Worm (Caenorhabditis elegans) whole organism, young adult: Measurements from ENCODE around the gene F32B6.4.

ENCODE experiments used
- B0019.2 ChIP-seq: fragments of 200-800 bp; sonication (Bioruptor generic); conservative IDR thresholded peaks from 2 replicates; pipeline ENCODE4 v1.3.6; 2022; ENCODE audit warnings: missing genetic modification reagents, missing genetic modification characterization, missing compliant biosample characterization
- B0336.3 ChIP-seq: fragments of 200-800 bp; sonication (Bioruptor generic); IDR thresholded peaks from 2 replicates; pipeline ENCODE4 v1.3.6; 2022; ENCODE audit warnings: missing genetic modification characterization, missing compliant biosample characterization
- D2030.7 ChIP-seq: fragments of 200-800 bp; sonication (Bioruptor generic); IDR thresholded peaks from 2 replicates; pipeline ENCODE4 v1.3.6; 2022; ENCODE audit warnings: missing genetic modification reagents, missing genetic modification characterization, missing compliant biosample characterization
- F22D6.2 ChIP-seq: sonication (generic microtip); optimal IDR thresholded peaks from 2 replicates; lab custom pipeline; 2016; ENCODE audit warnings: mild to moderate bottlenecking, missing genetic modification characterization, missing compliant biosample characterization
- F52B5.7 ChIP-seq: sonication (generic microtip); optimal IDR thresholded peaks from 2 replicates; lab custom pipeline; 2016; ENCODE audit warnings: mild to moderate bottlenecking, missing genetic modification characterization, missing compliant biosample characterization
- Y53F4B.3 ChIP-seq: fragments of 200-800 bp; sonication (Bioruptor generic); IDR thresholded peaks from 2 replicates; pipeline ENCODE4 v1.3.6; 2022; ENCODE audit warnings: missing genetic modification reagents, missing genetic modification characterization, missing compliant biosample characterization
- ama-1 ChIP-seq, 3 experiments: fragments of 150-350 bp in 1 of 3; sonication (generic microtip) in 2 of 3; optimal IDR thresholded peaks; 2 replicates each; lab custom pipeline; 2014 to 2018; ENCODE audit warnings: missing biosample characterization in 2 of 3, missing genetic modification characterization in 2 of 3, missing genetic modification reagents in 2 of 3
- aptf-2 ChIP-seq: fragments of 200-800 bp; sonication (Bioruptor generic); conservative IDR thresholded peaks from 2 replicates; pipeline ENCODE4 v1.3.6; 2022; ENCODE audit warnings: missing genetic modification reagents, missing genetic modification characterization, missing compliant biosample characterization
- atf-7 ChIP-seq: sonication (generic microtip); optimal IDR thresholded peaks from 2 replicates; lab custom pipeline; 2017; ENCODE audit warnings: mild to moderate bottlenecking, missing genetic modification characterization, missing compliant biosample characterization
- attf-5 ChIP-seq: fragments of 200-800 bp; sonication (Bioruptor generic); optimal IDR thresholded peaks from 2 replicates; lab custom pipeline; 2018; ENCODE audit warnings: mild to moderate bottlenecking, missing genetic modification characterization, missing compliant biosample characterization
- attf-6 ChIP-seq: fragments of 200-800 bp; sonication (Bioruptor generic); IDR thresholded peaks from 2 replicates; pipeline ENCODE4 v1.3.6; 2022; ENCODE audit warnings: missing genetic modification reagents, missing genetic modification characterization, missing compliant biosample characterization
- ccch-3 ChIP-seq: fragments of 200-800 bp; sonication (Bioruptor generic); optimal IDR thresholded peaks from 2 replicates; lab custom pipeline; 2018; ENCODE audit warnings: mild to moderate bottlenecking, missing genetic modification characterization, missing compliant biosample characterization
- cebp-1 ChIP-seq, 2 experiments: fragments of 200-800 bp in 1 of 2; sonication (Bioruptor generic) in 1 of 2; sonication (generic microtip) in 1 of 2; IDR thresholded peaks in 1 of 2; optimal IDR thresholded peaks in 1 of 2; 2 replicates each; pipeline versions ENCODE4 v1.3.6 to Lab custom; 2017 to 2022; ENCODE audit warnings: missing compliant biosample characterization in 2 of 2, missing genetic modification characterization in 2 of 2, mild to moderate bottlenecking in 1 of 2, missing genetic modification reagents in 1 of 2, moderate library complexity in 1 of 2
- ceh-27 ChIP-seq: fragments of 200-800 bp; sonication (Bioruptor generic); optimal IDR thresholded peaks from 2 replicates; lab custom pipeline; 2018; ENCODE audit warnings: mild to moderate bottlenecking, missing genetic modification characterization, moderate library complexity, missing compliant biosample characterization
- ceh-40 ChIP-seq: fragments of 200-800 bp; sonication (Bioruptor generic); IDR thresholded peaks from 2 replicates; pipeline ENCODE4 v1.3.6; 2022; ENCODE audit warnings: missing genetic modification characterization, missing compliant biosample characterization
- ceh-79 ChIP-seq: sonication (generic microtip); optimal IDR thresholded peaks from 2 replicates; lab custom pipeline; 2017; ENCODE audit warnings: mild to moderate bottlenecking, missing genetic modification characterization, missing compliant biosample characterization
- ceh-91 ChIP-seq: fragments of 200-800 bp; sonication (Bioruptor generic); IDR thresholded peaks from 2 replicates; pipeline ENCODE4 v1.3.6; 2022; ENCODE audit warnings: missing genetic modification reagents, missing genetic modification characterization, missing compliant biosample characterization
- efl-1 ChIP-seq: fragments of 150-350 bp; optimal IDR thresholded peaks from 2 replicates; lab custom pipeline; 2014; ENCODE audit warnings: missing biosample characterization, missing genetic modification reagents, missing genetic modification characterization
- egl-18 ChIP-seq: fragments of 200-800 bp; sonication (Bioruptor generic); IDR thresholded peaks from 2 replicates; pipeline ENCODE4 v1.3.6; 2022; ENCODE audit warnings: missing genetic modification reagents, missing genetic modification characterization, missing compliant biosample characterization
- egl-44 ChIP-seq: fragments of 200-800 bp; sonication (Bioruptor generic); IDR thresholded peaks from 2 replicates; pipeline ENCODE4 v1.3.6; 2022; ENCODE audit warnings: missing genetic modification reagents, missing genetic modification characterization, missing compliant biosample characterization
- ekl-4 ChIP-seq: fragments of 200-800 bp; sonication (Bioruptor generic); IDR thresholded peaks from 2 replicates; pipeline ENCODE4 v1.3.6; 2022; ENCODE audit warnings: missing genetic modification reagents, missing genetic modification characterization, missing compliant biosample characterization
- fkh-3 ChIP-seq: sonication (generic microtip); optimal IDR thresholded peaks from 2 replicates; lab custom pipeline; 2016; ENCODE audit warnings: mild to moderate bottlenecking, missing genetic modification characterization, missing compliant biosample characterization
- him-1 ChIP-seq: sonication (generic microtip); optimal IDR thresholded peaks from 2 replicates; lab custom pipeline; 2016; ENCODE audit warnings: missing genotype, missing genetic modification reagents, missing genetic modification characterization, missing compliant biosample characterization
- hlh-12 ChIP-seq: sonication (generic microtip); optimal IDR thresholded peaks from 2 replicates; lab custom pipeline; 2016; ENCODE audit warnings: missing genetic modification characterization, missing compliant biosample characterization
- let-526 ChIP-seq: fragments of 200-800 bp; sonication (Bioruptor generic); IDR thresholded peaks from 2 replicates; pipeline ENCODE4 v1.3.6; 2022; ENCODE audit warnings: missing genetic modification reagents, missing genetic modification characterization, missing compliant biosample characterization
- lin-35 ChIP-seq, 3 experiments: fragments of 150-350 bp in 2 of 3; sonication (generic microtip) in 1 of 3; optimal IDR thresholded peaks; 2 replicates each; lab custom pipeline; 2014 to 2018; ENCODE audit warnings: missing biosample characterization in 3 of 3, missing genetic modification characterization in 3 of 3, missing genetic modification reagents in 3 of 3
- lsy-27 ChIP-seq: sonication (generic microtip); optimal IDR thresholded peaks from 2 replicates; lab custom pipeline; 2017; ENCODE audit warnings: missing genetic modification characterization, mild to moderate bottlenecking, missing compliant biosample characterization, antibody characterized with exemption, missing genotype, borderline replicate concordance; ENCODE audit not compliant: insufficient read depth
- madf-3 ChIP-seq: fragments of 200-800 bp; sonication (Bioruptor generic); IDR thresholded peaks from 2 replicates; pipeline ENCODE4 v1.3.6; 2022; ENCODE audit warnings: missing genetic modification reagents, missing genetic modification characterization, missing compliant biosample characterization
- mxl-1 ChIP-seq: sonication (generic microtip); optimal IDR thresholded peaks from 2 replicates; lab custom pipeline; 2016; ENCODE audit warnings: missing genetic modification characterization, missing compliant biosample characterization
- nfyb-1 ChIP-seq: fragments of 200-800 bp; sonication (Bioruptor generic); IDR thresholded peaks from 2 replicates; pipeline ENCODE4 v1.3.6; 2022; ENCODE audit warnings: missing genetic modification reagents, missing genetic modification characterization, missing compliant biosample characterization
- nhr-179 ChIP-seq: sonication (generic microtip); optimal IDR thresholded peaks from 2 replicates; lab custom pipeline; 2016; ENCODE audit warnings: mild to moderate bottlenecking, missing genetic modification characterization, missing compliant biosample characterization
- nhr-90 ChIP-seq: sonication (generic microtip); optimal IDR thresholded peaks from 2 replicates; lab custom pipeline; 2016; ENCODE audit warnings: missing genotype, mild to moderate bottlenecking, missing genetic modification characterization, missing compliant biosample characterization
- pbrm-1 ChIP-seq: fragments of 200-800 bp; sonication (Bioruptor generic); IDR thresholded peaks from 2 replicates; pipeline ENCODE4 v1.3.6; 2022; ENCODE audit warnings: missing genetic modification reagents, missing genetic modification characterization, missing compliant biosample characterization
- rcor-1 ChIP-seq: fragments of 200-800 bp; sonication (Bioruptor generic); IDR thresholded peaks from 2 replicates; pipeline ENCODE4 v1.3.6; 2022; ENCODE audit warnings: missing genetic modification reagents, missing genetic modification characterization, missing compliant biosample characterization
- rec-8 ChIP-seq, 2 experiments: sonication (generic microtip); optimal IDR thresholded peaks; 2 replicates each; lab custom pipeline; 2016; ENCODE audit warnings: mild to moderate bottlenecking in 2 of 2, missing genetic modification characterization in 2 of 2, missing genetic modification reagents in 2 of 2, missing genotype in 2 of 2, missing biosample characterization in 1 of 2, missing compliant biosample characterization in 1 of 2, moderate library complexity in 1 of 2
- rpc-1 ChIP-seq, 2 experiments: fragments of 150-350 bp in 1 of 2; sonication (generic microtip) in 1 of 2; optimal IDR thresholded peaks; 2 replicates each; lab custom pipeline; 2014 to 2018; ENCODE audit warnings: missing biosample characterization in 1 of 2, missing genetic modification characterization in 1 of 2, missing genetic modification reagents in 1 of 2, missing genotype in 1 of 2
- snpc-3.4 ChIP-seq: sonication (generic microtip); optimal IDR thresholded peaks from 2 replicates; lab custom pipeline; 2017; ENCODE audit warnings: missing genetic modification characterization, mild to moderate bottlenecking, missing compliant biosample characterization, antibody characterized with exemption, moderate library complexity, missing genotype, missing genetic modification reagents
- snpc-4 ChIP-seq, 5 experiments: fragments of 150-350 bp in 1 of 5; sonication (generic microtip) in 4 of 5; optimal IDR thresholded peaks; 2 replicates each; lab custom pipeline; 2014 to 2018; ENCODE audit warnings: missing genetic modification characterization in 5 of 5, missing biosample characterization in 3 of 5, antibody characterized with exemption in 2 of 5, mild to moderate bottlenecking in 2 of 5, missing compliant biosample characterization in 2 of 5, missing genotype in 2 of 5, moderate library complexity in 2 of 5, missing genetic modification reagents in 1 of 5
- tbx-9 ChIP-seq: sonication (generic microtip); optimal IDR thresholded peaks from 2 replicates; lab custom pipeline; 2016; ENCODE audit warnings: borderline replicate concordance, missing genetic modification characterization, inconsistent platforms, missing compliant biosample characterization
- zfh-2 ChIP-seq: fragments of 200-800 bp; sonication (Bioruptor generic); conservative IDR thresholded peaks from 2 replicates; pipeline ENCODE4 v1.3.6; 2022; ENCODE audit warnings: missing genetic modification reagents, missing genetic modification characterization, missing compliant biosample characterization
- ztf-22 ChIP-seq: fragments of 200-800 bp; sonication (Bioruptor generic); optimal IDR thresholded peaks from 2 replicates; lab custom pipeline; 2018; ENCODE audit warnings: mild to moderate bottlenecking, missing genetic modification characterization, moderate library complexity, missing compliant biosample characterization
- ztf-26 ChIP-seq: sonication (generic microtip); optimal IDR thresholded peaks from 2 replicates; lab custom pipeline; 2017; ENCODE audit warnings: missing genetic modification characterization, missing compliant biosample characterization
- ztf-6 ChIP-seq: fragments of 200-800 bp; sonication (Bioruptor generic); IDR thresholded peaks from 2 replicates; pipeline ENCODE4 v1.3.6; 2022; ENCODE audit warnings: missing genetic modification reagents, missing genetic modification characterization, missing compliant biosample characterization

The F32B6.4 gene

ce11 chrIV:9866865-9867264 lies 25.0 kb downstream of the F32B6.4 start:
- no peak for TF ChIP-seq attf-5
- no peak for TF ChIP-seq hlh-12 (tag; lab: Kevin White, UChicago)
- TF ChIP-seq atf-7: no peak
- no peak for TF ChIP-seq efl-1
- TF ChIP-seq lin-35 (GFP tag; optimal IDR thresholded peaks at IDR 0.05; lab: Kevin White, UChicago): no peak
- no peak for TF ChIP-seq snpc-4 (GFP tag; optimal IDR thresholded peaks at IDR 0.05; lab: Kevin White, UChicago)
- no peak for TF ChIP-seq snpc-4 (tag; optimal IDR thresholded peaks at IDR 0.05; lab: Kevin White, UChicago)
- TF ChIP-seq pbrm-1 (GFP tag; lab: Robert Waterston, UW): no peak
- TF ChIP-seq lsy-27 (tag; lab: Kevin White, UChicago): no peak
- no peak for TF ChIP-seq attf-6 (GFP tag; lab: Robert Waterston, UW)
- TF ChIP-seq madf-3 (GFP tag; lab: Robert Waterston, UW): no peak
- no peak for TF ChIP-seq F22D6.2 (tag; lab: Kevin White, UChicago)
- TF ChIP-seq ccch-3 (GFP tag; lab: Kevin White, UChicago): no peak
- no peak for TF ChIP-seq ekl-4 (GFP tag; lab: Robert Waterston, UW)
- TF ChIP-seq B0336.3 (GFP tag; lab: Robert Waterston, UW): no peak
- no peak for TF ChIP-seq mxl-1
- no peak for TF ChIP-seq rec-8 (tag; optimal IDR thresholded peaks at IDR 0.05; lab: Kevin White, UChicago)
- no peak for TF ChIP-seq fkh-3 (tag; lab: Kevin White, UChicago)
- no peak for TF ChIP-seq F52B5.7 (tag; lab: Kevin White, UChicago)
- TF ChIP-seq egl-18: no peak
- TF ChIP-seq tbx-9: no peak

ce11 chrIV:9864778-9865177 lies 27.1 kb downstream of the F32B6.4 start, which contains the start of the genes K07F5.15 and K07F5.22:
Gene K07F5.15, plus strand, starts transcription at chrIV:9865078.
Gene K07F5.22, plus strand, starts transcription at chrIV:9865078.
- TF ChIP-seq ceh-27 (GFP tag; lab: Kevin White, UChicago) (no peak), him-1 (tag; lab: Kevin White, UChicago) (no peak), ztf-22 (GFP tag; lab: Kevin White, UChicago) (no peak), ceh-40 (GFP tag; lab: Robert Waterston, UW) (no peak), cebp-1 (GFP tag; IDR thresholded peaks at IDR 0.05; lab: Robert Waterston, UW) (no peak), cebp-1 (tag; optimal IDR thresholded peaks at IDR 0.05; lab: Kevin White, UChicago) (no peak), nhr-179 (no peak), zfh-2 (no peak)

- TF ChIP-seq rpc-1 (optimal IDR thresholded peaks at IDR 0.05; lab: Kevin White, UChicago) (no peak), rpc-1 (tag; optimal IDR thresholded peaks at IDR 0.05; lab: Kevin White, UChicago) (no peak), rec-8 (tag; optimal IDR thresholded peaks at IDR 0.05; lab: Kevin White, UChicago) (no peak), aptf-2 (GFP tag; lab: Robert Waterston, UW) (no peak), efl-1 (no peak), B0019.2 (GFP tag; lab: Robert Waterston, UW) (no peak), ztf-6 (GFP tag; lab: Robert Waterston, UW) (no peak), D2030.7 (GFP tag; lab: Robert Waterston, UW) (no peak), rcor-1 (GFP tag; lab: Robert Waterston, UW) (no peak), ztf-26 (tag; lab: Kevin White, UChicago) (no peak), ceh-91 (no peak), nhr-90 (tag; lab: Kevin White, UChicago) (no peak), let-526 (GFP tag; lab: Robert Waterston, UW) (no peak), nfyb-1 (GFP tag; lab: Robert Waterston, UW) (no peak), Y53F4B.3 (GFP tag; lab: Robert Waterston, UW) (no peak), ceh-79 (tag; lab: Kevin White, UChicago) (no peak), snpc-3.4 (tag; lab: Kevin White, UChicago) (no peak), egl-44 (GFP tag; lab: Robert Waterston, UW) (no peak), ama-1 (optimal IDR thresholded peaks at IDR 0.05; lab: Kevin White, UChicago) (no peak), ama-1 (GFP tag; optimal IDR thresholded peaks at IDR 0.05; lab: Kevin White, UChicago) (no peak)
These were observed 28.0 kb downstream of the F32B6.4 start, which contains the start of gene K07F5.16 for ce11 chrIV:9863817-9864216. Gene K07F5.16, plus strand, starts transcription at chrIV:9864117.
